Fruit fly (Drosophila melanogaster) whole organism, wandering third instar larva: ENCODE data around the gene Atg18a.
A peak's percentile ranks its signal among the peaks of the same experiment; 100 is the strongest.

Experiments used
- Abd-B ChIP-seq: fragments of >200 bp; optimal IDR thresholded peaks from 2 replicates; lab custom pipeline; 2017; ENCODE audit warnings: missing biosample characterization, missing genetic modification characterization
- CG32264 ChIP-seq: fragments of 200-800 bp; sonication (Bioruptor generic); optimal IDR thresholded peaks from 2 replicates; lab custom pipeline; 2016; ENCODE audit warnings: missing biosample characterization, missing genetic modification characterization
- CG9705 ChIP-seq: fragments of 200-800 bp; sonication (Bioruptor generic); optimal IDR thresholded peaks from 2 replicates; lab custom pipeline; 2018; ENCODE audit warnings: missing biosample characterization, mild to moderate bottlenecking, missing genetic modification characterization
- CrebA ChIP-seq: fragments of 200-800 bp; sonication (Bioruptor generic); optimal IDR thresholded peaks from 2 replicates; lab custom pipeline; 2016; ENCODE audit warnings: missing biosample characterization, mild to moderate bottlenecking, missing genetic modification characterization, borderline replicate concordance
- Dfd ChIP-seq: fragments of >200 bp; optimal IDR thresholded peaks from 2 replicates; lab custom pipeline; 2017; ENCODE audit warnings: missing biosample characterization, missing genetic modification characterization
- Dif ChIP-seq: fragments of 200-275, 200-300 bp; sonication (Bioruptor generic); optimal IDR thresholded peaks from 2 replicates; lab custom pipeline; 2018; ENCODE audit warnings: missing biosample characterization, missing genetic modification characterization; ENCODE audit not compliant: partially characterized antibody
- GATAd ChIP-seq: sonication (Bioruptor generic); optimal IDR thresholded peaks from 2 replicates; lab custom pipeline; 2016; ENCODE audit warnings: missing biosample characterization, missing genetic modification characterization
- HLH106 ChIP-seq: fragments of 200-800 bp; optimal IDR thresholded peaks from 3 replicates; lab custom pipeline; 2019; ENCODE audit warnings: missing biosample characterization, mild to moderate bottlenecking, missing genetic modification characterization, moderate library complexity
- Hnf4 ChIP-seq: fragments of 200-800 bp; sonication (Bioruptor generic); optimal IDR thresholded peaks from 2 replicates; lab custom pipeline; 2016; ENCODE audit warnings: missing biosample characterization, mild to moderate bottlenecking, missing genetic modification characterization
- Hr78 ChIP-seq: fragments of >200 bp; optimal IDR thresholded peaks from 2 replicates; lab custom pipeline; 2017; ENCODE audit warnings: missing biosample characterization, missing genetic modification characterization
- Hr83 ChIP-seq: fragments of 200-300 bp; sonication (Bioruptor generic); optimal IDR thresholded peaks from 2 replicates; lab custom pipeline; 2016; ENCODE audit warnings: missing biosample characterization, mild to moderate bottlenecking, missing genetic modification characterization, moderate library complexity; ENCODE audit not compliant: poor library complexity, severe bottlenecking
- Jra ChIP-seq: sonication (Bioruptor generic); optimal IDR thresholded peaks from 2 replicates; lab custom pipeline; 2016; ENCODE audit warnings: missing biosample characterization, missing genetic modification characterization
- Mio ChIP-seq: sonication (Bioruptor generic); optimal IDR thresholded peaks from 2 replicates; lab custom pipeline; 2016; ENCODE audit warnings: missing biosample characterization, missing genetic modification characterization
- Myc ChIP-seq: fragments of >200 bp; optimal IDR thresholded peaks from 2 replicates; lab custom pipeline; 2017
- N ChIP-seq: fragments of >200 bp; optimal IDR thresholded peaks from 2 replicates; lab custom pipeline; 2018; ENCODE audit warnings: missing biosample characterization, missing external identifiers, missing genetic modification characterization
- OdsH ChIP-seq: fragments of 200-800 bp; sonication (Bioruptor generic); optimal IDR thresholded peaks from 2 replicates; lab custom pipeline; 2016; ENCODE audit warnings: missing biosample characterization, mild to moderate bottlenecking, missing genetic modification characterization
- Rel ChIP-seq, 2 experiments: fragments of 200-800 bp; sonication (Bioruptor generic) in 1 of 2; optimal IDR thresholded peaks; 2 replicates in 1 of 2; 3 replicates in 1 of 2; lab custom pipeline; 2016 to 2019; ENCODE audit warnings: mild to moderate bottlenecking in 2 of 2, missing biosample characterization in 2 of 2, missing genetic modification characterization in 2 of 2, moderate library complexity in 1 of 2
- Sp1 ChIP-seq: fragments of 200-800 bp; sonication (Bioruptor generic); optimal IDR thresholded peaks from 3 replicates; lab custom pipeline; 2019; ENCODE audit warnings: missing biosample characterization, mild to moderate bottlenecking, missing genetic modification characterization, moderate library complexity
- Vsx2 ChIP-seq: fragments of 200-300, 225-300 bp; sonication (Bioruptor generic); optimal IDR thresholded peaks from 2 replicates; lab custom pipeline; 2018; ENCODE audit warnings: missing biosample characterization, missing genetic modification characterization; ENCODE audit not compliant: partially characterized antibody
- br ChIP-seq: fragments of 200-800 bp; sonication (Bioruptor generic); optimal IDR thresholded peaks from 2 replicates; lab custom pipeline; 2016; ENCODE audit warnings: missing biosample characterization, missing genetic modification characterization
- brk ChIP-seq: fragments of 200-800 bp; sonication (Bioruptor generic); optimal IDR thresholded peaks from 2 replicates; lab custom pipeline; 2016; ENCODE audit warnings: missing biosample characterization, mild to moderate bottlenecking, missing genetic modification characterization
- dl ChIP-seq, 2 experiments: fragments of 175-275, 200-275 bp in 1 of 2; fragments of 200-275 bp in 1 of 2; sonication (Bioruptor generic); optimal IDR thresholded peaks; lab custom pipeline; 2018; ENCODE audit warnings: mild to moderate bottlenecking in 2 of 2, missing biosample characterization in 2 of 2, missing genetic modification characterization in 2 of 2, moderate library complexity in 2 of 2; ENCODE audit not compliant: partially characterized antibody in 2 of 2, insufficient read depth in 1 of 2
- dmrt93B ChIP-seq: fragments of 200-800 bp; sonication (Bioruptor generic); optimal IDR thresholded peaks from 2 replicates; lab custom pipeline; 2018; ENCODE audit warnings: missing biosample characterization, mild to moderate bottlenecking, missing genetic modification characterization
- dsf ChIP-seq: sonication (Bioruptor generic); optimal IDR thresholded peaks from 2 replicates; lab custom pipeline; 2016; ENCODE audit warnings: missing biosample characterization, missing genetic modification characterization, borderline replicate concordance
- ey ChIP-seq: fragments of 200-800 bp; sonication (Bioruptor generic); optimal IDR thresholded peaks from 2 replicates; lab custom pipeline; 2016; ENCODE audit warnings: missing biosample characterization, missing genetic modification characterization
- foxo ChIP-seq, 2 experiments: fragments of 200-800 bp; sonication (Bioruptor generic); optimal IDR thresholded peaks; 2 replicates in 1 of 2; 3 replicates in 1 of 2; lab custom pipeline; 2016 to 2017; ENCODE audit warnings: missing biosample characterization in 2 of 2, missing genetic modification characterization in 2 of 2
- fru ChIP-seq: fragments of 200-800 bp; sonication (Bioruptor generic); optimal IDR thresholded peaks from 3 replicates; lab custom pipeline; 2016; ENCODE audit warnings: missing biosample characterization, mild to moderate bottlenecking, missing genetic modification characterization
- h ChIP-seq: fragments of 200-800 bp; sonication (Bioruptor generic); optimal IDR thresholded peaks from 3 replicates; lab custom pipeline; 2016; ENCODE audit warnings: missing biosample characterization, mild to moderate bottlenecking, missing genetic modification characterization
- jim ChIP-seq: fragments of 175-275, 200-325 bp; sonication (Bioruptor generic); optimal IDR thresholded peaks from 2 replicates; lab custom pipeline; 2016; ENCODE audit warnings: missing biosample characterization, mild to moderate bottlenecking, missing genetic modification characterization
- lola ChIP-seq: fragments of >200 bp; optimal IDR thresholded peaks from 2 replicates; lab custom pipeline; 2017; ENCODE audit warnings: missing biosample characterization, missing genetic modification characterization
- pan ChIP-seq: fragments of >200 bp; optimal IDR thresholded peaks from 2 replicates; lab custom pipeline; 2017
- psq ChIP-seq: fragments of 200-800 bp; sonication (Bioruptor generic); optimal IDR thresholded peaks from 3 replicates; lab custom pipeline; 2017; ENCODE audit warnings: missing biosample characterization, mild to moderate bottlenecking, missing genetic modification characterization, moderate library complexity
- rgr ChIP-seq: fragments of 200-800 bp; sonication (Bioruptor generic); optimal IDR thresholded peaks from 3 replicates; lab custom pipeline; 2016; ENCODE audit warnings: missing biosample characterization, mild to moderate bottlenecking, missing genetic modification characterization
- sage ChIP-seq: fragments of 200-800 bp; sonication (Bioruptor generic); optimal IDR thresholded peaks from 2 replicates; lab custom pipeline; 2016; ENCODE audit warnings: missing biosample characterization, mild to moderate bottlenecking, missing genetic modification characterization
- sv ChIP-seq: fragments of 200-800 bp; sonication (Bioruptor generic); optimal IDR thresholded peaks from 3 replicates; lab custom pipeline; 2016; ENCODE audit warnings: missing biosample characterization, missing genetic modification characterization
- tai ChIP-seq: sonication (Bioruptor generic); optimal IDR thresholded peaks from 2 replicates; lab custom pipeline; 2016; ENCODE audit warnings: missing biosample characterization, missing genetic modification characterization
- usp ChIP-seq: fragments of >200 bp; optimal IDR thresholded peaks from 2 replicates; lab custom pipeline; 2017; ENCODE audit warnings: missing biosample characterization, missing genetic modification characterization
- woc ChIP-seq: sonication (Bioruptor generic); optimal IDR thresholded peaks from 2 replicates; lab custom pipeline; 2016; ENCODE audit warnings: missing biosample characterization, mild to moderate bottlenecking, missing genetic modification characterization

Gene Atg18a

dm6 chr3L:8155324-8155723 lies 31.3 kb upstream of the Atg18a start:
- TF ChIP-seq jim (GFP tag; lab: Kevin White, UChicago), result no peak
- TF ChIP-seq Rel (GFP tag; optimal IDR thresholded peaks at IDR 0.05; lab: Kevin White, UChicago), result no peak
- no peak for TF ChIP-seq Rel (tag; optimal IDR thresholded peaks at IDR 0.05; lab: Kevin White, UChicago)
- no peak for TF ChIP-seq Hnf4
- no peak for TF ChIP-seq Dfd (GFP tag; lab: Kevin White, UChicago)
- no peak for TF ChIP-seq OdsH (GFP tag; lab: Kevin White, UChicago)
- TF ChIP-seq Mio (GFP tag; lab: Kevin White, UChicago), result no peak
- TF ChIP-seq tai (GFP tag; lab: Kevin White, UChicago), result no peak
- TF ChIP-seq brk (GFP tag; lab: Kevin White, UChicago), result no peak
- no peak for TF ChIP-seq psq (GFP tag; lab: Kevin White, UChicago)
- TF ChIP-seq h (GFP tag; lab: Kevin White, UChicago), result no peak
- no peak for TF ChIP-seq fru (GFP tag; lab: Kevin White, UChicago)

dm6 chr3L:8156199-8156598 lies 30.5 kb upstream of the Atg18a start:
- TF ChIP-seq dmrt93B (no peak), OdsH (GFP tag; lab: Kevin White, UChicago) (peak; percentile 43), CG9705 (GFP tag; lab: Kevin White, UChicago) (no peak), dsf (GFP tag; lab: Kevin White, UChicago) (no peak), CrebA (no peak), Hnf4 (peak; percentile 6), tai (GFP tag; lab: Kevin White, UChicago) (no peak), Jra (GFP tag; lab: Kevin White, UChicago) (no peak), psq (GFP tag; lab: Kevin White, UChicago) (no peak), Vsx2 (GFP tag; lab: Kevin White, UChicago) (no peak), Mio (GFP tag; lab: Kevin White, UChicago) (no peak), HLH106 (tag; lab: Kevin White, UChicago) (peak; percentile 31), Hr78 (no peak), CG32264 (no peak), Dif (no peak), foxo (GFP tag; optimal IDR thresholded peaks at IDR 0.05; lab: Kevin White, UChicago) (peak in 1 of 2 experiments; percentile 49), fru (GFP tag; lab: Kevin White, UChicago) (peak; percentile 22), br (GFP tag; lab: Kevin White, UChicago) (peak; percentile 53), h (GFP tag; lab: Kevin White, UChicago) (peak; percentile 48), brk (GFP tag; lab: Kevin White, UChicago) (no peak), ey (peak; percentile 48), Sp1 (GFP tag; lab: Kevin White, UChicago) (peak; percentile 43), Hr83 (GFP tag; lab: Kevin White, UChicago) (no peak), rgr (GFP tag; lab: Kevin White, UChicago) (peak; percentile 49)

DNA sequence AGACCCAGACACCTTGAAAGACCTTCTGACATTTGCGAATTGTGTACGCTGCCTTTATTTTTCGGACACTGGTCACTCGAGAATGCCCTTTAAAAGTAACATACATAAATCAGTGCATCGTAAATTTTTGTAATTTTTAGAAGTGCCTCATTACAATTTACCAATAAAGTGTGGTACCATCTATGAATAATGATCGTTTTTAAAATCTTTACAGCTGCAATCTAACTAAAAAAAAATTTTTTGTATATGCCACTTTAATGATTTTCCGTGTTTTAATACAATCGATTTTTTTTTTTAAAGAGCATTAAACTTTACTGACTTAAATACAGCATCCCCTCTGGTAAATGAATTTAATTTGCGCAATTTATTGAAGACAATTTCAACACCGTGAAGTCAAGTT lies 29.6 kb upstream of the Atg18a start:
- TF ChIP-seq CrebA, result no peak
- TF ChIP-seq dsf (GFP tag; lab: Kevin White, UChicago), result no peak
- peak; percentile 71 for TF ChIP-seq rgr (GFP tag; lab: Kevin White, UChicago)
- TF ChIP-seq h (GFP tag; lab: Kevin White, UChicago), result peak; percentile 79
- peak; percentile 78 for TF ChIP-seq fru (GFP tag; lab: Kevin White, UChicago)
- peak; percentile 72 for TF ChIP-seq ey
- peak; percentile 12 for TF ChIP-seq CG32264
- no peak for TF ChIP-seq pan (lab: Kevin White, UChicago)
- no peak for TF ChIP-seq Hnf4
- no peak for TF ChIP-seq CG9705 (GFP tag; lab: Kevin White, UChicago)
- TF ChIP-seq Jra (GFP tag; lab: Kevin White, UChicago), result peak; percentile 5
- TF ChIP-seq sv (GFP tag; lab: Kevin White, UChicago), result no peak
- TF ChIP-seq dmrt93B, result peak; percentile 13
- no peak for TF ChIP-seq jim (GFP tag; lab: Kevin White, UChicago)
- peak; percentile 70 for TF ChIP-seq HLH106 (tag; lab: Kevin White, UChicago)
- peak; percentile 19 for TF ChIP-seq brk (GFP tag; lab: Kevin White, UChicago)
- peak; percentile 51 for TF ChIP-seq sage
- TF ChIP-seq lola (GFP tag; lab: Kevin White, UChicago), result no peak
- peak in 1 of 2 experiments; percentile 67 for TF ChIP-seq foxo (GFP tag; optimal IDR thresholded peaks at IDR 0.05; lab: Kevin White, UChicago)
- TF ChIP-seq Myc, result no peak
- TF ChIP-seq dl (GFP tag; optimal IDR thresholded peaks at IDR 0.05; lab: Kevin White, UChicago; ENCODE audit: insufficient read depth in 1 of 2, partially characterized antibody in 2 of 2), result no peak
- TF ChIP-seq N (GFP tag; lab: Kevin White, UChicago), result no peak
- peak; percentile 62 for TF ChIP-seq br (GFP tag; lab: Kevin White, UChicago)
- peak; percentile 56 for TF ChIP-seq woc (GFP tag; lab: Kevin White, UChicago)
- TF ChIP-seq Vsx2 (GFP tag; lab: Kevin White, UChicago), result no peak
- TF ChIP-seq Sp1 (GFP tag; lab: Kevin White, UChicago), result peak; percentile 68
- TF ChIP-seq Rel (GFP tag; optimal IDR thresholded peaks at IDR 0.05; lab: Kevin White, UChicago), result no peak
- no peak for TF ChIP-seq Rel (tag; optimal IDR thresholded peaks at IDR 0.05; lab: Kevin White, UChicago)
- no peak for TF ChIP-seq Dfd (GFP tag; lab: Kevin White, UChicago)
- TF ChIP-seq psq (GFP tag; lab: Kevin White, UChicago), result peak; percentile 52
- TF ChIP-seq Mio (GFP tag; lab: Kevin White, UChicago), result no peak
- TF ChIP-seq OdsH (GFP tag; lab: Kevin White, UChicago), result peak; percentile 72
- TF ChIP-seq Hr83 (GFP tag; lab: Kevin White, UChicago), result no peak
- no peak for TF ChIP-seq Abd-B (GFP tag; lab: Kevin White, UChicago)
- TF ChIP-seq tai (GFP tag; lab: Kevin White, UChicago), result peak; percentile 41
- TF ChIP-seq Dif, result no peak
- no peak for TF ChIP-seq usp (GFP tag; lab: Kevin White, UChicago)
- no peak for TF ChIP-seq GATAd (GFP tag; lab: Kevin White, UChicago)
- no peak for TF ChIP-seq Hr78
